Fruit fly (Drosophila melanogaster): Measurements from ENCODE around the gene BigH1.
A peak's percentile ranks its signal among the peaks of the same experiment; 100 is the strongest.

Gene BigH1

DNA sequence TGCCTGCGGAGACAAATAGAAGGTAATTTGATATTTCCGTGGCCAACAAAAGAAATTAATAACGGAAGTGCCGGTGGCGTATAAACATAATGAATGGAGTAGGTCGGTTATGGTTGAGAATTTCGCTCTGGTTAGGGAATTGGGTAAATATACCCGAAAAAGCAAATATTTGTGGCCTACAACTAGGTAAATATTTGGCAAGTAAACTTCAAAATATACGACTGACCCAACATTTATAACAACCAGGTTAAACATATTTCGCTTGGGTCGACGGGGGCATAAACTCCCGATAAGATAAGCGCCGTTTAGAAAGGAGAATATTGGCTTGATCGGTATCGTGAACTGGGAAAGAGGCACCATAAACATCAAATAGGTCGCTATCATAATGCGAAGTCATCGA, 7.6 kb downstream of the BigH1 start (continued):
- TF ChIP-seq gsb-n (tag; optimal IDR thresholded peaks at IDR 0.05): peak; percentile 83
- no peak for TF ChIP-seq Sox102F (GFP tag; optimal IDR thresholded peaks at IDR 0.05)
- TF ChIP-seq CG14050 (GFP tag; IDR thresholded peaks at IDR 0.05): no peak
- peak; percentile 59 for TF ChIP-seq CG10209 (GFP tag; optimal IDR thresholded peaks at IDR 0.05)
- no peak for TF ChIP-seq esg (GFP tag; conservative IDR thresholded peaks at IDR 0.05)
- TF ChIP-seq pan (optimal IDR thresholded peaks at IDR 0.05): no peak
- TF ChIP-seq pan (GFP tag; optimal IDR thresholded peaks at IDR 0.05 in 1 of 2, IDR thresholded peaks at IDR 0.05 in 1 of 2): no peak
- TF ChIP-seq tup (GFP tag; optimal IDR thresholded peaks at IDR 0.05): no peak
- no peak for TF ChIP-seq cas (GFP tag; IDR thresholded peaks at IDR 0.05)
- TF ChIP-seq Hmx (GFP tag; optimal IDR thresholded peaks at IDR 0.05): no peak
- TF ChIP-seq D19B (GFP tag; optimal IDR thresholded peaks at IDR 0.05): no peak
- TF ChIP-seq CG3847 (GFP tag; IDR thresholded peaks at IDR 0.05): no peak
- peak; percentile 17 for TF ChIP-seq CG12104 (GFP tag; optimal IDR thresholded peaks at IDR 0.05)
- no peak for TF ChIP-seq Sry-δ (GFP tag; optimal IDR thresholded peaks at IDR 0.05)
- no peak for TF ChIP-seq Taf1 (GFP tag; IDR thresholded peaks at IDR 0.05)
- peak; percentile 76 for TF ChIP-seq CG8359 (GFP tag; optimal IDR thresholded peaks at IDR 0.05; ENCODE audit: borderline replicate concordance)
- TF ChIP-seq Max (GFP tag; optimal IDR thresholded peaks at IDR 0.05): no peak
- TF ChIP-seq odd (GFP tag; optimal IDR thresholded peaks at IDR 0.05): no peak
- TF ChIP-seq CG2120 (GFP tag; optimal IDR thresholded peaks at IDR 0.05): no peak
- TF ChIP-seq jumu (GFP tag; optimal IDR thresholded peaks at IDR 0.05): no peak
- TF ChIP-seq slou (GFP tag; optimal IDR thresholded peaks at IDR 0.05): no peak
- TF ChIP-seq pita (GFP tag; optimal IDR thresholded peaks at IDR 0.05): no peak
- no peak for TF ChIP-seq tx (GFP tag; optimal IDR thresholded peaks at IDR 0.05)
- peak; percentile 82 for TF ChIP-seq CG9727 (GFP tag; optimal IDR thresholded peaks at IDR 0.05)
- peak; percentile 24 for TF ChIP-seq NC2β (GFP tag; optimal IDR thresholded peaks at IDR 0.05)
- TF ChIP-seq CG18262 (tag; optimal IDR thresholded peaks at IDR 0.05): peak; percentile 76
- peak; percentile 77 for TF ChIP-seq Xrp1 (GFP tag; IDR thresholded peaks at IDR 0.05)
- peak; percentile 13 for TF ChIP-seq CG1792 (GFP tag; optimal IDR thresholded peaks at IDR 0.05)
- no peak for TF ChIP-seq NK7.1 (GFP tag; optimal IDR thresholded peaks at IDR 0.05)
- TF ChIP-seq CG8290 (GFP tag; optimal IDR thresholded peaks at IDR 0.05): no peak
- peak in 1 of 2 experiments; percentile 86 for TF ChIP-seq CG8290 (tag; optimal IDR thresholded peaks at IDR 0.05)
- no peak for TF ChIP-seq ro (GFP tag; IDR thresholded peaks at IDR 0.05)
- TF ChIP-seq CG4282 (GFP tag; optimal IDR thresholded peaks at IDR 0.05): no peak
- TF ChIP-seq NfI (GFP tag; optimal IDR thresholded peaks at IDR 0.05): no peak
- TF ChIP-seq Abd-B (GFP tag; optimal IDR thresholded peaks at IDR 0.05): no peak
- peak; percentile 20 for TF ChIP-seq schlank (tag; optimal IDR thresholded peaks at IDR 0.05)
- TF ChIP-seq CG10959 (GFP tag; IDR thresholded peaks at IDR 0.05): no peak
- TF ChIP-seq CG5953 (GFP tag; IDR thresholded peaks at IDR 0.05): no peak
- no peak for TF ChIP-seq pnt (GFP tag; optimal IDR thresholded peaks at IDR 0.05)
- TF ChIP-seq CG7556 (GFP tag; optimal IDR thresholded peaks at IDR 0.05): no peak
- no peak for TF ChIP-seq CG11085 (GFP tag; IDR thresholded peaks at IDR 0.05)
- TF ChIP-seq CG17328 (GFP tag; IDR thresholded peaks at IDR 0.05): peak; percentile 48; the same call in 1 of the 2 replicates
- no peak for TF ChIP-seq cato (GFP tag; optimal IDR thresholded peaks at IDR 0.05; ENCODE audit: borderline replicate concordance)
- no peak for TF ChIP-seq D (optimal IDR thresholded peaks at IDR 0.05)
- TF ChIP-seq D (GFP tag; optimal IDR thresholded peaks at IDR 0.05): peak; percentile 72
- peak; percentile 71 for TF ChIP-seq salm (tag; optimal IDR thresholded peaks at IDR 0.05)
- TF ChIP-seq Doc3 (GFP tag; IDR thresholded peaks at IDR 0.05; ENCODE audit: partially characterized antibody): no peak
- peak; percentile 31 for TF ChIP-seq Ets65A (GFP tag)
- TF ChIP-seq CkIIα-i1 (GFP tag; IDR thresholded peaks at IDR 0.05): no peak
- TF ChIP-seq gro (GFP tag; optimal IDR thresholded peaks at IDR 0.05): no peak
- peak; percentile 3 for TF ChIP-seq pros (GFP tag; optimal IDR thresholded peaks at IDR 0.05)
- TF ChIP-seq Dll (GFP tag; IDR thresholded peaks at IDR 0.05; ENCODE audit: partially characterized antibody): no peak
- TF ChIP-seq CG6854 (GFP tag; optimal IDR thresholded peaks at IDR 0.05): no peak

Measured in whole organism, embryonic.